Fruit fly (Drosophila melanogaster) whole organism, embryonic: ENCODE results near the gene CG17929.

ENCODE experiments used
- Bgb ChIP-seq: fragments of 200-800 bp; sonication (Bioruptor generic); IDR thresholded peaks from 2 replicates; pipeline ENCODE4 v1.3.6; 2022; ENCODE audit warnings: missing biosample characterization, missing genetic modification characterization; ENCODE audit not compliant: partially characterized antibody
- CG10209 ChIP-seq: fragments of 200-800 bp; sonication (Bioruptor generic); optimal IDR thresholded peaks from 3 replicates; lab custom pipeline; 2017; ENCODE audit warnings: missing biosample characterization, mild to moderate bottlenecking, missing genetic modification characterization, missing genetic modification reagents
- CG1024 ChIP-seq: fragments of 200-800 bp; sonication (Bioruptor generic); IDR thresholded peaks from 2 replicates; pipeline ENCODE4 v1.3.6; 2022; ENCODE audit warnings: missing biosample characterization, missing genetic modification characterization
- CG10267 ChIP-seq: fragments of 200-800 bp; sonication (Bioruptor generic); optimal IDR thresholded peaks from 2 replicates; lab custom pipeline; 2018; ENCODE audit warnings: missing biosample characterization, mild to moderate bottlenecking, missing genetic modification characterization, moderate library complexity
- CG10431 ChIP-seq: fragments of 200-800 bp; sonication (Bioruptor generic); optimal IDR thresholded peaks from 3 replicates; lab custom pipeline; 2018; ENCODE audit warnings: missing biosample characterization, mild to moderate bottlenecking, missing genetic modification characterization
- CG10979 ChIP-seq: fragments of 200-800 bp; sonication (Bioruptor generic); optimal IDR thresholded peaks from 2 replicates; lab custom pipeline; 2018; ENCODE audit warnings: missing biosample characterization, mild to moderate bottlenecking, missing genetic modification characterization, moderate library complexity
- CG11504 ChIP-seq: fragments of 200-800 bp; sonication (Bioruptor generic); optimal IDR thresholded peaks from 3 replicates; lab custom pipeline; 2019; ENCODE audit warnings: missing biosample characterization, mild to moderate bottlenecking, missing genetic modification characterization, moderate library complexity
- CG13624 ChIP-seq: fragments of 200-800 bp; sonication (Bioruptor generic); optimal IDR thresholded peaks from 2 replicates; lab custom pipeline; 2016; ENCODE audit warnings: missing biosample characterization, missing genetic modification characterization
- CG18476 ChIP-seq: fragments of 200-800 bp; sonication (Bioruptor generic); optimal IDR thresholded peaks from 2 replicates; lab custom pipeline; 2016; ENCODE audit warnings: missing biosample characterization, mild to moderate bottlenecking, missing genetic modification characterization
- CG2120 ChIP-seq: fragments of 200-800 bp; sonication (Bioruptor generic); optimal IDR thresholded peaks from 3 replicates; lab custom pipeline; 2016; ENCODE audit warnings: missing biosample characterization, missing genetic modification characterization
- CG2199 ChIP-seq: fragments of 200-800 bp; sonication (Bioruptor generic); IDR thresholded peaks from 3 replicates; pipeline ENCODE4 v1.3.6; 2022; ENCODE audit warnings: missing biosample characterization, missing genetic modification characterization
- CG2678 ChIP-seq: fragments of 200-800 bp; sonication (Bioruptor generic); optimal IDR thresholded peaks from 3 replicates; lab custom pipeline; 2019; ENCODE audit warnings: missing biosample characterization, mild to moderate bottlenecking, missing genetic modification characterization, moderate library complexity
- CG32772 ChIP-seq: fragments of 200-800 bp; sonication (Bioruptor generic); IDR thresholded peaks from 2 replicates; pipeline ENCODE4 v1.3.6; 2022; ENCODE audit warnings: missing biosample characterization, missing genetic modification characterization
- CG3281 ChIP-seq: fragments of 200-800 bp; sonication (Bioruptor generic); optimal IDR thresholded peaks from 3 replicates; lab custom pipeline; 2017; ENCODE audit warnings: missing biosample characterization, mild to moderate bottlenecking, missing genetic modification characterization
- CG34224 ChIP-seq: fragments of 200-800 bp; sonication (Bioruptor generic); IDR thresholded peaks from 3 replicates; pipeline ENCODE4 v1.3.6; 2022; ENCODE audit warnings: missing biosample characterization, missing genetic modification characterization; ENCODE audit not compliant: partially characterized antibody
- CG3838 ChIP-seq: fragments of 200-800 bp; sonication (Bioruptor generic); optimal IDR thresholded peaks from 3 replicates; lab custom pipeline; 2016; ENCODE audit warnings: missing biosample characterization, missing genetic modification characterization
- CG5180 ChIP-seq: fragments of 200-800 bp; sonication (Bioruptor generic); optimal IDR thresholded peaks from 3 replicates; lab custom pipeline; 2017; ENCODE audit warnings: missing biosample characterization, missing genetic modification characterization, mild to moderate bottlenecking, moderate library complexity, missing genetic modification reagents
- CG6689 ChIP-seq: fragments of 200-800 bp; sonication (Bioruptor generic); IDR thresholded peaks from 2 replicates; pipeline ENCODE4 v1.3.6; 2022; ENCODE audit warnings: missing biosample characterization, missing genetic modification characterization
- CG9727 ChIP-seq: fragments of 200-800 bp; sonication (Bioruptor generic); optimal IDR thresholded peaks from 3 replicates; lab custom pipeline; 2017; ENCODE audit warnings: missing biosample characterization, mild to moderate bottlenecking, missing genetic modification characterization
- CHES-1-like ChIP-seq: fragments of 200-800 bp; sonication (Bioruptor generic); optimal IDR thresholded peaks from 2 replicates; lab custom pipeline; 2016; ENCODE audit warnings: missing biosample characterization, missing genetic modification characterization
- D ChIP-seq, 2 experiments: fragments of 200-800 bp in 1 of 2; fragments of >200 bp in 1 of 2; sonication (Bioruptor generic) in 1 of 2; optimal IDR thresholded peaks; 2 replicates in 1 of 2; 3 replicates in 1 of 2; lab custom pipeline; 2017; ENCODE audit warnings: mild to moderate bottlenecking in 1 of 2, missing biosample characterization in 1 of 2, missing genetic modification characterization in 1 of 2, missing genetic modification reagents in 1 of 2
- E2f2 ChIP-seq: fragments of 200-800 bp; sonication (Bioruptor generic); IDR thresholded peaks from 2 replicates; pipeline ENCODE4 v1.3.6; 2022; ENCODE audit warnings: missing biosample characterization, missing genetic modification characterization
- Med ChIP-seq: fragments of 200-800 bp; sonication (Bioruptor generic); peaks from one replicate; lab custom pipeline; 2016; ENCODE audit warnings: missing biosample characterization, missing genetic modification characterization, mild to moderate bottlenecking, inconsistent platforms, moderate library complexity
- Myb ChIP-seq: fragments of 200-800 bp; sonication (Bioruptor generic); optimal IDR thresholded peaks from 2 replicates; lab custom pipeline; 2016; ENCODE audit warnings: missing biosample characterization, missing genetic modification characterization
- PHDP ChIP-seq: fragments of 200-800 bp; sonication (Bioruptor generic); optimal IDR thresholded peaks from 3 replicates; lab custom pipeline; 2018; ENCODE audit warnings: missing biosample characterization, mild to moderate bottlenecking, missing genetic modification characterization, moderate library complexity
- Pdp1 ChIP-seq, 2 experiments: fragments of 200-800 bp; sonication (Bioruptor generic); optimal IDR thresholded peaks; 3 replicates each; lab custom pipeline; 2016; ENCODE audit warnings: missing biosample characterization in 2 of 2, missing genetic modification characterization in 2 of 2, mild to moderate bottlenecking in 1 of 2, moderate library complexity in 1 of 2
- Rx ChIP-seq: fragments of 200-800 bp; sonication (Bioruptor generic); IDR thresholded peaks from 2 replicates; pipeline ENCODE4 v1.3.6; 2022; ENCODE audit warnings: missing biosample characterization, missing genetic modification characterization
- Scr ChIP-seq: fragments of 200-800 bp; sonication (Bioruptor generic); IDR thresholded peaks from 2 replicates; pipeline ENCODE4 v1.3.6; 2022; ENCODE audit warnings: missing biosample characterization, missing genetic modification characterization; ENCODE audit not compliant: partially characterized antibody
- Spps ChIP-seq: fragments of 200-800 bp; sonication (Bioruptor generic); optimal IDR thresholded peaks from 2 replicates; lab custom pipeline; 2018; ENCODE audit warnings: missing biosample characterization, mild to moderate bottlenecking, missing genetic modification characterization
- bigmax ChIP-seq: fragments of 200-800 bp; sonication (Bioruptor generic); optimal IDR thresholded peaks from 2 replicates; lab custom pipeline; 2018; ENCODE audit warnings: missing biosample characterization, mild to moderate bottlenecking, missing genetic modification characterization
- crol ChIP-seq: fragments of 200-800 bp; sonication (Bioruptor generic); IDR thresholded peaks from 2 replicates; pipeline ENCODE4 v1.3.6; 2022; ENCODE audit warnings: missing biosample characterization, missing genetic modification characterization
- emc ChIP-seq: fragments of 200-800 bp; sonication (Bioruptor generic); optimal IDR thresholded peaks from 2 replicates; lab custom pipeline; 2016; ENCODE audit warnings: missing biosample characterization, missing genetic modification characterization
- fru ChIP-seq: fragments of >200 bp; optimal IDR thresholded peaks from 2 replicates; lab custom pipeline; 2017
- ftz-f1 ChIP-seq: fragments of 200-800 bp; sonication (Bioruptor generic); optimal IDR thresholded peaks from 2 replicates; lab custom pipeline; 2016; ENCODE audit warnings: missing biosample characterization, missing genetic modification characterization
- gem ChIP-seq: fragments of 200-800 bp; sonication (Bioruptor generic); optimal IDR thresholded peaks from 2 replicates; lab custom pipeline; 2019; ENCODE audit warnings: missing biosample characterization, mild to moderate bottlenecking, missing genetic modification characterization, moderate library complexity
- grau ChIP-seq: fragments of 200-800 bp; optimal IDR thresholded peaks from 3 replicates; lab custom pipeline; 2019; ENCODE audit warnings: missing biosample characterization, mild to moderate bottlenecking, missing genetic modification characterization, moderate library complexity
- kah ChIP-seq: fragments of 200-800 bp; sonication (Bioruptor generic); optimal IDR thresholded peaks from 2 replicates; lab custom pipeline; 2018; ENCODE audit warnings: missing biosample characterization, mild to moderate bottlenecking, missing genetic modification characterization
- lilli ChIP-seq: fragments of 200-800 bp; sonication (Bioruptor generic); optimal IDR thresholded peaks from 3 replicates; lab custom pipeline; 2016; ENCODE audit warnings: missing biosample characterization, missing genetic modification characterization
- pho ChIP-seq: fragments of 200-800 bp; sonication (Bioruptor generic); optimal IDR thresholded peaks from 2 replicates; lab custom pipeline; 2016; ENCODE audit warnings: missing biosample characterization, missing genetic modification characterization
- row ChIP-seq: fragments of 200-800 bp; sonication (Bioruptor generic); IDR thresholded peaks from 3 replicates; pipeline ENCODE4 v1.3.6; 2022; ENCODE audit warnings: missing biosample characterization, missing genetic modification characterization
- run ChIP-seq: fragments of 200-800 bp; sonication (Bioruptor generic); optimal IDR thresholded peaks from 3 replicates; lab custom pipeline; 2018; ENCODE audit warnings: missing biosample characterization, mild to moderate bottlenecking, missing genetic modification characterization
- sd ChIP-seq: fragments of 200-800 bp; sonication (Bioruptor generic); optimal IDR thresholded peaks from 3 replicates; lab custom pipeline; 2018; ENCODE audit warnings: missing biosample characterization, mild to moderate bottlenecking, missing genetic modification characterization, moderate library complexity
- sens ChIP-seq: fragments of 200-800 bp; sonication (Bioruptor generic); peaks from one replicate; lab custom pipeline; 2016; ENCODE audit warnings: missing biosample characterization, missing genetic modification characterization
- seq ChIP-seq: fragments of 200-800 bp; sonication (Bioruptor generic); IDR thresholded peaks from 2 replicates; pipeline ENCODE4 v1.3.6; 2022; ENCODE audit warnings: missing biosample characterization, missing genetic modification characterization
- sima ChIP-seq: fragments of 200-800 bp; sonication (Bioruptor generic); optimal IDR thresholded peaks from 2 replicates; lab custom pipeline; 2016; ENCODE audit warnings: missing biosample characterization, missing genetic modification characterization
- sqz ChIP-seq: fragments of 200-800 bp; sonication (Bioruptor generic); optimal IDR thresholded peaks from 3 replicates; lab custom pipeline; 2018; ENCODE audit warnings: missing biosample characterization, mild to moderate bottlenecking, missing genetic modification characterization
- ttk ChIP-seq: fragments of 200-800 bp; sonication (Bioruptor generic); IDR thresholded peaks from 2 replicates; pipeline ENCODE4 v2.1.2; 2022; ENCODE audit warnings: missing biosample characterization, missing genetic modification characterization

CG17929 gene

DNA sequence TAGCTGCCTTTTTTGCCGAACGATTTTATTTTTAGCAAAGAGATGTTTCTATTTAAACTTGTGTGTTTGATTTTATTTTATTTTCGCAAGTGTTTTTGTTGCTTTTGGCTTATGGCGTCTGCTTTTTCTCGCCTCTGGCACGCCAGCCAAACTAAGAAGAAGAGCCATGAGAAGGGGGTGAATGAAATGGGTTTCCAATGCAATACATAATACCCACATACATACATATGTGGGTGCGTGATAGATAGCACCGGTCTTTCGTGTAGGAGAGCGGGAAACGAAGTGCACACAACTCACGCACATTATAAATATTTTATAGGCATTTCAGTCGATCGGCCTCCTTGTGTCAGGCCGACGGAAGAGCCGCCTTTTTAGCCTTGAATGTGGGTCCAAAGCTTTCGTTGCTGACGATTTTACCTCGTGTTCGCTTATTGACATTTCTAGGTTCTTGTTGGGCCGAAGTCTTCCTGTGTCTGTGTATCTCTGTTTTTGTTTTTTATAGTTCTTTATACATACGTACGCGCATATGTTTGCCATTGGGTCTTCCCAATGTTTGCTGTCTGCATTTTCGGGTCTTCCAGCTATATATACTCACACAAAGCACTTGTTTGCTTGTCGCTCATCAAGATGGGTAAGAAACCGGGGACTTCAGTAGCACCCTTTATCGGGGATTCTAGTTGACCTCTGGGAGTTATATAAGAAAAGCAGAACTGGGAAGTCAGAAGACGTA is 49.2 kb upstream of the CG17929 start (continued):
- TF ChIP-seq CG5180 (GFP tag; lab: Kevin White, UChicago): no peak
- no peak for TF ChIP-seq D (optimal IDR thresholded peaks at IDR 0.05; lab: Kevin White, UChicago)
- TF ChIP-seq D (GFP tag; optimal IDR thresholded peaks at IDR 0.05; lab: Kevin White, UChicago): peak; percentile 16
- no peak for TF ChIP-seq bigmax (GFP tag; lab: Kevin White, UChicago)
- TF ChIP-seq CG3838: peak; percentile 1

dm6 chr3R:16276992-16277391 is 48.3 kb upstream of the CG17929 start:
- TF ChIP-seq sens (GFP tag; lab: Kevin White, UChicago) (peak; percentile 13), sqz (GFP tag; lab: Kevin White, UChicago) (no peak), row (GFP tag; lab: Robert Waterston, UW) (peak; percentile 31; the same call in 1 of the 3 replicates), lilli (GFP tag; lab: Kevin White, UChicago) (no peak), crol (GFP tag; lab: Robert Waterston, UW) (0 out of 2 replicates have a peak, but pooled peaks have one; percentile 6), CG2199 (no peak), CG11504 (tag; lab: Kevin White, UChicago) (peak; percentile 8), pho (GFP tag; lab: Kevin White, UChicago) (no peak), gem (tag; lab: Kevin White, UChicago) (peak; percentile 10), run (tag; lab: Kevin White, UChicago) (no peak), CG2678 (tag; lab: Kevin White, UChicago) (peak; percentile 16), grau (tag; lab: Kevin White, UChicago) (peak; percentile 73), CG3281 (GFP tag; lab: Kevin White, UChicago) (no peak), CG18476 (GFP tag; lab: Kevin White, UChicago) (no peak), seq (GFP tag; lab: Robert Waterston, UW) (no peak), CG10267 (tag; lab: Kevin White, UChicago) (no peak)

DNA sequence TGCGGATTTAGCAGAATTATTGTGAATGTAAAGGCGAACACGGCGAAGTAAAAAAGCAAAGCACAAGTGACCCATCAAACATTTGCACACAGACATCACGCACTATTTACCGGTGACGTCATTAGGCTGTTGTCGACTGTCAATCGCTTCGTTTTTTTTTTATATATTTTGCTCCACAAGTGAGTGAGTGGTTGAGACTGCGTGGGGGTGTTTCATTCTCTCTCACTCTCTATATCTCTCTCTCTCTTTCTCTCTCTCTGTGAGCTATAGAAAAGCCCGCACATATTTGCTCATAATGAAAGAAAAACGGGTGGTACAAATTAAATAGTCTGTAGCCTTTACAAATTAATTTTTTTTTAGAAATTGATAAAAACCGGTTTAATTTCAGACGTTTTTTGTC is 47.7 kb upstream of the CG17929 start:
- no peak for TF ChIP-seq CG1024 (GFP tag; lab: Robert Waterston, UW)
- no peak for TF ChIP-seq CHES-1-like
- no peak for TF ChIP-seq ftz-f1 (GFP tag; lab: Kevin White, UChicago)
- TF ChIP-seq sd: peak; percentile 34
- no peak for TF ChIP-seq E2f2 (GFP tag; lab: Robert Waterston, UW)
- TF ChIP-seq ttk (GFP tag; lab: Robert Waterston, UW): no peak
- TF ChIP-seq Bgb: no peak
- no peak for TF ChIP-seq CG10979 (tag; lab: Kevin White, UChicago)
- no peak for TF ChIP-seq CG10431 (GFP tag; lab: Kevin White, UChicago)
- TF ChIP-seq CG9727 (GFP tag; lab: Kevin White, UChicago): no peak
- no peak for TF ChIP-seq Spps (tag; lab: Kevin White, UChicago)
- no peak for TF ChIP-seq CG34224 (GFP tag; lab: Robert Waterston, UW)
- TF ChIP-seq Rx (GFP tag; lab: Robert Waterston, UW): no peak
- TF ChIP-seq CG13624 (GFP tag; lab: Kevin White, UChicago): no peak
- TF ChIP-seq PHDP (tag; lab: Kevin White, UChicago): no peak
- TF ChIP-seq emc (GFP tag; lab: Kevin White, UChicago): no peak
- TF ChIP-seq CG6689 (GFP tag; lab: Robert Waterston, UW): no peak
- peak; percentile 65 for TF ChIP-seq kah (GFP tag; lab: Kevin White, UChicago)
- TF ChIP-seq CG2120: no peak
- TF ChIP-seq fru (lab: Kevin White, UChicago): no peak
- 0 out of 2 replicates have a peak, but pooled peaks have one; percentile 32 for TF ChIP-seq CG32772 (GFP tag; lab: Robert Waterston, UW)
- peak in 1 of 2 experiments; percentile 30 for TF ChIP-seq Pdp1 (GFP tag; optimal IDR thresholded peaks at IDR 0.05; lab: Kevin White, UChicago)
- TF ChIP-seq sima: no peak
- TF ChIP-seq CG10209 (GFP tag; lab: Kevin White, UChicago): no peak
- no peak for TF ChIP-seq Myb
- no peak for TF ChIP-seq Scr (GFP tag; lab: Robert Waterston, UW)
- peak; percentile 41 for TF ChIP-seq Med (GFP tag; lab: Kevin White, UChicago)
